Worm (Caenorhabditis elegans): ENCODE measurements around the gene F29G6.1.

DNA sequence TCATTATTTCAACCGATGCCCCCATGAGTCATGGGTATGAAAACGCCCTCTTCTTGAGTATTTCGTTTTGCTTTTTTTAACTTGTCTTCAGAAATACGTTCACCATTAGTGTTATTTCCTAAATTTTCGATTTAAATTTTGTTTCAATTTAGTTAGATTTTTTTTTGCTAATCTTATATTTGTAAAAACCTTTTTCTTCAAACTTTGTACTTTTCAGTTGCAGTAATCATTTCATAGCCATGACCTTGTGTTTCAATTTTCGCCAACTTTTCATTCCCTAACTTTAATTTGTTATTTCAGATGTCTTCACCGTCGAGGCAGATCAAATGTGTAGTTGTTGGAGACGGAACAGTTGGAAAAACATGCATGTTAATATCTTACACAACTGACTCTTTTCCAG lies 46.2 kb downstream of the F29G6.1 start, which contains the start of gene mig-2:
- TF ChIP-seq med-1 (GFP tag; optimal IDR thresholded peaks at IDR 0.05; ENCODE audit: insufficient read depth), result no peak
- TF ChIP-seq ztf-23 (GFP tag; IDR thresholded peaks at IDR 0.05), result no peak
- TF ChIP-seq tab-1 (GFP tag; IDR thresholded peaks at IDR 0.05), result no peak
